Fruit fly (Drosophila melanogaster): ENCODE results near the gene RhoGAP1A.

RhoGAP1A gene

dm6 chrX:180462-180861 is 53.2 kb downstream of the RhoGAP1A start:
- TF ChIP-seq OdsH (GFP tag; optimal IDR thresholded peaks at IDR 0.05) (no peak), pan (optimal IDR thresholded peaks at IDR 0.05) (no peak), CG9705 (GFP tag; optimal IDR thresholded peaks at IDR 0.05) (no peak), brk (GFP tag; optimal IDR thresholded peaks at IDR 0.05) (no peak), woc (GFP tag; optimal IDR thresholded peaks at IDR 0.05) (no peak), rgr (GFP tag; optimal IDR thresholded peaks at IDR 0.05) (no peak), sv (GFP tag; optimal IDR thresholded peaks at IDR 0.05) (no peak), sage (GFP tag; optimal IDR thresholded peaks at IDR 0.05) (no peak), dsf (GFP tag; optimal IDR thresholded peaks at IDR 0.05; ENCODE audit: borderline replicate concordance) (no peak), h (GFP tag; optimal IDR thresholded peaks at IDR 0.05) (no peak), psq (GFP tag; optimal IDR thresholded peaks at IDR 0.05) (no peak), dl (GFP tag; optimal IDR thresholded peaks at IDR 0.05; ENCODE audit: insufficient read depth in 1 of 2, partially characterized antibody in 2 of 2) (no peak), br (GFP tag; optimal IDR thresholded peaks at IDR 0.05) (no peak)
